Worm (Caenorhabditis elegans): ENCODE results near the gene metl-18.

metl-18 gene

DNA sequence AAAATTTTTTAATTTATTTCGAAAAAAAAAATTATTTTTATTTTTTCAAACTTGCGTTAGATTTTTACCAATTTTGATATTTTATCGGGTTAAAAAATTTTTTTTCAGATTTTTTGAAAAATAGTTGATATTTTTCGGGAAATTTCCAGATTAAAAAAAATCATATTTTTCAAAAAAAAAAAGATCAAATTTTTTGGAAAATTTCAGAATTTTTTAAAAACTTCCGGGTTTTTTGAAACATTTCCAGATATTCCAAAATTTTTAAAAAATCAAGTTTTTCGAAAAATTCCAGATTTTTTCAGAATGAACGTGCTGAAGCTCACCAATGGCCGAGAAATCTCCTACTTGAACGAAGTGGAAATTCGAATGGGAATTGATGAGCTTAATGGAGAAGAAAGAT lies at the start of gene metl-18:
Gene metl-18 (plus strand): TSS at position 301 of the 400 bp plus-strand sequence.
- TF ChIP-seq ceh-39 (tag; optimal IDR thresholded peaks at IDR 0.05) (no peak), lin-32 (GFP tag; optimal IDR thresholded peaks at IDR 0.05) (no peak), mls-2 (tag; optimal IDR thresholded peaks at IDR 0.05) (no peak), ceh-83 (GFP tag; optimal IDR thresholded peaks at IDR 0.05) (no peak), sptf-1 (tag; optimal IDR thresholded peaks at IDR 0.05) (no peak), nhr-2 (tag; optimal IDR thresholded peaks at IDR 0.05) (no peak), ham-2 (GFP tag; optimal IDR thresholded peaks at IDR 0.05) (no peak), lsy-2 (tag; optimal IDR thresholded peaks at IDR 0.05) (no peak), pha-4 (tag; optimal IDR thresholded peaks at IDR 0.05) (no peak), bed-3 (GFP tag; optimal IDR thresholded peaks at IDR 0.05) (no peak), lin-13 (tag; optimal IDR thresholded peaks at IDR 0.05) (no peak), elt-1 (tag; optimal IDR thresholded peaks at IDR 0.05; ENCODE audit: borderline replicate concordance, insufficient read depth) (no peak), drap-1 (GFP tag; optimal IDR thresholded peaks at IDR 0.05) (no peak), unc-62 (GFP tag; optimal IDR thresholded peaks at IDR 0.05) (no peak), ztf-11 (tag; optimal IDR thresholded peaks at IDR 0.05) (no peak)

DNA sequence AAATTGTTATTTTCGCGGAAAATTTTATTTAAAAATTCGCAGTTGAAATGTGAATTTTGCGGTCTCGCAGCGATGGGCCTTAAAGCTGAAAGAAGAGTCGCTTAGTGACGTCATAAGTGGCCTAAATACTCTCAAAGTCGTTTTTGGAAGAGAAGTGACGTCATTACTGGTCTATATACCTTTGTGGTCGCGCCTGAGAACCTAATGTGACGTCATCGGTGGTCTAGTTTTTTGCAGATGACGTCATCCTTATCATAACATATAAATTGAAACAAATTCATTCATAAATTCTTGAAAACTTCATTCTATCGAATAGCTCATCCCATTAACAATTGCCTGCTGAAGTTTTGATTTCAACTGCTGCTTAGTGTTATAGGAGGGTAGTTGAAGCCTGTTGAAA lies 48.4 kb upstream of the metl-18 start:
- no peak for TF ChIP-seq M03D4.4 (tag; optimal IDR thresholded peaks at IDR 0.05)
- no peak for TF ChIP-seq sem-2 (GFP tag; optimal IDR thresholded peaks at IDR 0.05)
- TF ChIP-seq zip-8 (tag; optimal IDR thresholded peaks at IDR 0.05) = peak; percentile 100
- no peak for TF ChIP-seq blmp-1 (tag; optimal IDR thresholded peaks at IDR 0.05)

DNA sequence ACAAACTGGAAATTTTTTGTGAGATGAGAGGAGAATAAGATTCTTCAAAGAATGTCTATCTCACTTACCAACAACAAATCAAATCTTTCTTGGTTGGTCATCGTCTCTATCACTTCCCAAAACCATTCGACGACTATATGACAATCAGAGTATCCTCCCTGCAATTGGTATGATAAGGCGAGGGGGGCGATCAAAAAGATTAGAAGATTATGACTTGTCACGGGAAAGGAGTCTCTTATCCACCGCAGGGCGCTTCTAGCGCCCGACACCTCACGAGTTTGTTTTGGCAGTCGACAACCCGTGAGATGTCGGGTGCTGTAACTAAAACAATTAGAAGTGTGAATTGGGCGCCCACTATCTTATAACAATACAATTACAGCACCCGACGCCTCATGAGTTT lies 47.8 kb upstream of the metl-18 start:
- TF ChIP-seq elt-1 (tag; optimal IDR thresholded peaks at IDR 0.05; ENCODE audit: borderline replicate concordance, insufficient read depth) (no peak), M03D4.4 (tag; optimal IDR thresholded peaks at IDR 0.05) (no peak), sptf-1 (tag; optimal IDR thresholded peaks at IDR 0.05) (no peak)

DNA sequence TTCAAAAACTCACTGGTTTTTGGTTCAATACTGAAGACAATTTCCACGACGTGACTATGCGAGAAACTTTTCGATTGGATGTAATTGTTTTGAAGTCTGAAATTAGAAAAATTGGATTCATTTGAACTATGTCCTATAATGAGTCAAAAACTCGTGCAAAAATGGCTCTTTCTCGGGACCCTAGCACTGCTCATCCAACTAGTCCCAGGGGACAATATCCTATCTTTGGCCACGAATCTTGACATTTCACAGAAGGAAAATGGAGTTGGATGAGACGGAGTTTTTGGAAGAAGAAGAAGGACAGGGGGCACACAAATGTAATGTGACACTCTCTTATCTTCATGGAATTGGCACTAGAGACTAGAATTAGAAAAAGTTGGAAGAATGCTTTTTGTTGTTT lies 43.7 kb upstream of the metl-18 start:
- TF ChIP-seq lin-13 (tag; optimal IDR thresholded peaks at IDR 0.05) (no peak), elt-3 (tag; optimal IDR thresholded peaks at IDR 0.05) (no peak), blmp-1 (tag; optimal IDR thresholded peaks at IDR 0.05) (no peak), sptf-1 (tag; optimal IDR thresholded peaks at IDR 0.05) (no peak), ham-2 (GFP tag; optimal IDR thresholded peaks at IDR 0.05) (no peak), nhr-28 (tag; optimal IDR thresholded peaks at IDR 0.05) (no peak), flh-1 (GFP tag; optimal IDR thresholded peaks at IDR 0.05) (no peak), mab-5 (tag; optimal IDR thresholded peaks at IDR 0.05) (no peak), nhr-2 (tag; optimal IDR thresholded peaks at IDR 0.05) (no peak), pha-4 (tag; optimal IDR thresholded peaks at IDR 0.05) (no peak), mep-1 (tag; optimal IDR thresholded peaks at IDR 0.05) (no peak), sem-2 (GFP tag; optimal IDR thresholded peaks at IDR 0.05) (no peak)

DNA sequence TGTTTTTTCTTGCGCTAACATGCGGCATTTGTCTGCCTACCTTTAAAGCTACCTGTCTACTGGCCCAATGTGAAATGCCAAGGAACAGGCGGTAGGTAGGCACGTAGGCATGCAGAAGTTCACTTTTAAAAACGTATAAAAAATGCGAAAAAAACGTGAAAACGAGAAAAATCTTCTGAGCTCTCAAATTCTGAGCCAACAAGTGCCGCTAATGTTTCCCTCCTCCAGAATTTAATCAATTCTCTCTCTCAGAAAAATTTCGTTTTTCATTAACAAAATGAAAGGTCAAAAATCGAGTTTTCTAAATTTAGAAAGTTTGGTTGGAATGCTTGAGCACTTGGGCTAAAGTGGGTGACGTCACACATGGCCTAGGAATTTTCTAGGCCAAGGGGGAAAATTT lies 43.1 kb upstream of the metl-18 start:
- TF ChIP-seq mab-5 (tag; optimal IDR thresholded peaks at IDR 0.05) (no peak), ztf-11 (tag; optimal IDR thresholded peaks at IDR 0.05) (no peak), hlh-1 (tag; optimal IDR thresholded peaks at IDR 0.05) (no peak), flh-1 (GFP tag; optimal IDR thresholded peaks at IDR 0.05) (no peak)

DNA sequence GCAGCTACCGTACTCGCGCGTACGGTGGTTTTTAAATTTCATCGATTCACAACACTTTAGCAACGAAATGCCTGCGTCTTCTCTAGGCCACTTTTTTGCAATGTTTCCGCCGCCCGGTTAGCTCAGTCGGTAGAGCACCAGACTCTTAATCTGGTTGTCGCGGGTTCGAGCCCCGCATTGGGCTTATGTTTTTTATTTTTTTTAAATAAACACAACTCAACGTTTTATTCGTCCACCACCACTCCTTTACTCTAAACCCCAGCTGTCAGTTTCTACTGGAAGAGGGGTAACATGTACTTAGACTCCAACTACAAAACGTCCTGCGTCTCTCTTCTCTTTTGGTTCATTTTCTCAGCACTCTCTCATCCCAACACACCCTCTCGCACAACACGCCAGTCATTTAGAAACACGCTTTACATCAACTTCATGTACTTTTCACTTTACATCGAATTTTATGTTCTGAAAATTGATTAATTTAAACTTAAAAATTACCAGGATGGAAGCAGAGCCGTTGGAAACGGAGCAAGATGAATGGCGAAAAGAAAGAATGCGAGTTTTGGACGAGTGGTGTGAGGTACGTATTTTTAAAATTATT lies 36.0 kb upstream of the metl-18 start, which contains the start of the genes elmd-1 and hecw-1:
Gene elmd-1 (plus strand): TSS at position 494 of the 595 bp plus-strand sequence.
Gene hecw-1 (minus strand): TSS at position 545 of the 595 bp plus-strand sequence.
- TF ChIP-seq cnd-1 (tag; optimal IDR thresholded peaks at IDR 0.05) (peak; percentile 43), unc-120 (tag; optimal IDR thresholded peaks at IDR 0.05; ENCODE audit: poor library complexity, severe bottlenecking) (peak; percentile 49), unc-62 (GFP tag; optimal IDR thresholded peaks at IDR 0.05) (peak; percentile 48), sptf-1 (tag; optimal IDR thresholded peaks at IDR 0.05) (peak; percentile 13), zip-8 (tag; optimal IDR thresholded peaks at IDR 0.05) (no peak), mls-2 (tag; optimal IDR thresholded peaks at IDR 0.05) (peak; percentile 34), flh-1 (GFP tag; optimal IDR thresholded peaks at IDR 0.05) (no peak), sem-2 (GFP tag; optimal IDR thresholded peaks at IDR 0.05) (peak; percentile 39), drap-1 (GFP tag; optimal IDR thresholded peaks at IDR 0.05) (peak; percentile 57)

Measured in whole organism, mixed stage, embryonic.